Fruit fly (Drosophila melanogaster) Kc167 (cell line): ENCODE results near the gene CG31715.

ENCODE experiments used
- Myc ChIP-seq: fragments of >200 bp; optimal IDR thresholded peaks from 2 replicates; lab custom pipeline; 2017; ENCODE audit warnings: missing external identifiers
- Sin3A ChIP-seq: fragments of >200 bp; optimal IDR thresholded peaks from 2 replicates; lab custom pipeline; 2018; ENCODE audit warnings: missing external identifiers
- h ChIP-seq: fragments of >200 bp; optimal IDR thresholded peaks from 3 replicates; lab custom pipeline; 2018; ENCODE audit warnings: missing external identifiers
- insv ChIP-seq: fragments of >200 bp; optimal IDR thresholded peaks from 3 replicates; lab custom pipeline; 2018; ENCODE audit warnings: missing external identifiers
- psq ChIP-seq: fragments of >200 bp; optimal IDR thresholded peaks from 2 replicates; lab custom pipeline; 2017; ENCODE audit warnings: missing external identifiers
- ttk ChIP-seq: sonication (Bioruptor generic); optimal IDR thresholded peaks from 2 replicates; lab custom pipeline; 2017; ENCODE audit warnings: missing external identifiers

Gene CG31715

DNA sequence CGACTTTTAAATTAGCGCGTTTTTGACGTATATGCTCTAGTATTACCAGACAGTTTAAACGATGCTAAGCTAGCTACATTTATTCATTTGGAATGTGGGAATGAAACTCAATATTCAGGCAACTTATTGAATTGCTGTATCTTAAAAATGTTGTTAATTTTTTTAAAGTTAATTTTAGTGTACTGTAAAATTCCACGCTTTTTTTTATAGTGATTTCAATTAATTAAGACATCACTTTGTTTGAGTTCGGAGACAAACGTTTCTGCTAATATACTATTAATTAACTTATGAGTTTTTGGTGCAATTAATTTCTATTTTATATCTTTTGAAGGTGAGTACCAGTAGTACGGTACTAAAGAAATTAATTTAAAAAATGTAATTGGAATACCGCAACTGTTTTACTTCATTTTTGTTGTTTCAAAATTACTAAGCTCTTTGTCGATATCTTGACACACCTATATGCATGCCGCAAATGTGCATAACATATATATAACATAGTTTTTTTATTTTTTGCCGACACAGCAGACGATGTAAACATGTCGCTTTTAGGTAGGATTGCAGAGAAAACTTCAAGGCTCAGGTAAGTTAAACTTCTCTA, 44.9 kb downstream of the CG31715 start, which contains the start of the genes Cdk1 and mRpS7:
Gene Cdk1 (minus strand): TSS at position 55 of the 598 bp plus-strand sequence.
Gene mRpS7 (plus strand): TSS at position 455 of the 598 bp plus-strand sequence.
- TF ChIP-seq psq (lab: Kevin White, UChicago) (no peak), Sin3A (lab: Kevin White, UChicago) (no peak), Myc (lab: Kevin White, UChicago) (no peak)

DNA sequence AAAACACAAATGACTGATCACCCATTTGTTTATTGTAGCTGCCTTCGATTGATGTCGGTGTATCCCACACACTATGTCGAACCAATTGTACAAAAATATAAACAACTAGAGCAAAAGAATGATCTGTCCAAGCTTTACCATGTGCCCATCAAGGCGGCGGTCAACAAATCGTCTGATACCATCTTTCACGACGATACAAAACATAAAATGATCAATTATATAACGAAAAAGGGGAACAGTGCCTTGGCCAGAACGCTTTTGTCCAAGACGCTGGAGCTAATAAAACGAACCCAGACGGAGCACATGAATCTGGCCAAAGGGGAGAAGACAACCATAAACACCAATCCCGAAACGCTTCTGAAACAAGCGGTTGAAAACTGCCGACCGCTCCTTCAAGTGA, 45.4 kb downstream of the CG31715 start:
- TF ChIP-seq Sin3A (lab: Kevin White, UChicago) (no peak), h (no peak), insv (lab: Kevin White, UChicago) (no peak), ttk (lab: Kevin White, UChicago) (no peak), Myc (lab: Kevin White, UChicago) (no peak), psq (lab: Kevin White, UChicago) (no peak)

DNA sequence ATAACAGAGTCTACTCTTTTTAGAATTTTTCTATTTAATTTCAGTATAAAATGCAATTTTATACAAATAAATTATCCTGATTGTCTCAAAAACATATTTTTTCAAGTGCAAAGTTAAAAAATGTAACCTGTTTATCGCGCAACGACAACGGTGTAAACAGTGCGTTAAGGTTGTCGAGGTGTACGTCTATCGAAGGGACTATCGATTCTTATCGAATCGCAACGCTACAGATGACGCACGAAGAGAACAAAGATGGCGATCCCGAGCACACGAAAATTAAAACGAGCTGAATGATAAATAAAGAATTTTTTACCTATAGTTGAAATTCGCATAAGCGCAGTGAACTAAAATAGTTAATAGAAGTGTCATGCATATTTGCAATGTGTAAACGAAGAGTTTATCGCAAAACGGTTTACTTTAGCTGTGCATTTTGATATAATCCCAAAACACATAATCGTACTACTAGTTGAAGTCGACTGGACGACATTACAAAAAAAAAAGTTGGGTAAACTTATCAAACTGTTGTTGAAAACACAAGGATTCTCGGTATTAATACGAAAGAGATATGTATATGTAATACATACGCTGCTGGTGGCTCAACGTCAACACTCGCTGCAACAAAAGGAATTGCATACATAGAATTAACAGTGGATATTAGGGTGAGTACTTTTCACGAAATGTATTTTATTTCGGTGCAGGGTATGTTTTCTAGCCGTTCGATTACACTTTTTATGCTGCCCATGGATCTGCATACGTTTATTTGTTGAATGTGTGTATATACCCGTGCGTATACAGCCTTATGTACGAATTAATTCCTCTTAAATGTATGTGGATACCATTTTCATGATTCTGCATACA, 46.7 kb downstream of the CG31715 start, which contains the start of gene da:
Gene da (plus strand): TSS at position 237 of the 858 bp plus-strand sequence.
- TF ChIP-seq insv (lab: Kevin White, UChicago) (no peak), ttk (lab: Kevin White, UChicago) (no peak), h (no peak), Myc (lab: Kevin White, UChicago) (no peak), Sin3A (lab: Kevin White, UChicago) (no peak), psq (lab: Kevin White, UChicago) (no peak)
